Fruit fly (Drosophila melanogaster): ENCODE data around the gene osa.

dm6 chr3R:17686875-17687274 is 31.3 kb downstream of the osa start, which contains the start of gene CG31249:
- TF ChIP-seq insv (optimal IDR thresholded peaks at IDR 0.05) (no peak), psq (optimal IDR thresholded peaks at IDR 0.05) (no peak), ttk (optimal IDR thresholded peaks at IDR 0.05) (no peak)

Data from Kc167 (cell line).